Fruit fly (Drosophila melanogaster) whole organism, prepupa: Measurements from ENCODE around the gene Sr-CIV.

Source experiments
- CG10631 ChIP-seq: fragments of 200-800 bp; sonication (Bioruptor generic); optimal IDR thresholded peaks from 2 replicates; lab custom pipeline; 2016; ENCODE audit warnings: missing biosample characterization, missing genetic modification characterization
- Sox102F ChIP-seq: fragments of 200-800 bp; sonication (Bioruptor generic); optimal IDR thresholded peaks from 2 replicates; lab custom pipeline; 2016; ENCODE audit warnings: missing biosample characterization, mild to moderate bottlenecking, missing genetic modification characterization
- net ChIP-seq: fragments of 200-800 bp; sonication (Bioruptor generic); optimal IDR thresholded peaks from 3 replicates; lab custom pipeline; 2016; ENCODE audit warnings: missing biosample characterization, missing genetic modification characterization
- topi ChIP-seq: fragments of 200-800 bp; sonication (Bioruptor generic); optimal IDR thresholded peaks from 3 replicates; lab custom pipeline; 2016; ENCODE audit warnings: missing biosample characterization, missing genetic modification characterization

DNA sequence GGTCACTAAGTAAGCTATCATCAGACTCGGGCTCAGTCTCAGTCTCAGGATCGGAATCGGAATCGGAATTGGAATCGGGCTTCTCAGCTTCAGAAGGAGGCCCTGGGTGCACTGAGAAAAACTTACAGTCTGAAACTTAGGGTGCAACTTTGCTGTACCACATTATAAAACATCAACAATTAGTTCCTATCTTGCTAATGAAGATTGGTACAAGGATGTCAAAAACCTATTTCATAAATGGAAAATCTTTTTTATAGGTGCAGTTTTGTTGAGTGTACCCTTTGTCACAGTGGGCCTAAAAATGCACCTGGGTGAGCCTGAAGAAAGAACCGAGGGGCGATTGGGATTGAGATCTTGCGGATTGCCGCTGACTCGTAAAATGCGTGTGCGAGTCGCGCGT, 28.9 kb upstream of the Sr-CIV start:
- TF ChIP-seq net, result peak; percentile 25
- TF ChIP-seq CG10631 (GFP tag; lab: Kevin White, UChicago), result peak; percentile 79
- TF ChIP-seq Sox102F, result peak; percentile 74
- peak; percentile 60 for TF ChIP-seq topi (GFP tag; lab: Kevin White, UChicago)
